Worm (Caenorhabditis elegans): ENCODE data around the gene spp-2.

- no peak for TF ChIP-seq unc-55 (GFP tag; optimal IDR thresholded peaks at IDR 0.05)
- TF ChIP-seq sox-4 (tag; optimal IDR thresholded peaks at IDR 0.05), result no peak
- TF ChIP-seq ceh-31 (tag; optimal IDR thresholded peaks at IDR 0.05), result no peak
- no peak for TF ChIP-seq hlh-15 (tag; optimal IDR thresholded peaks at IDR 0.05)
- TF ChIP-seq tbx-2 (tag; optimal IDR thresholded peaks at IDR 0.05), result no peak
- TF ChIP-seq unc-42 (tag; optimal IDR thresholded peaks at IDR 0.05), result no peak
- no peak for TF ChIP-seq sox-2 (GFP tag; IDR thresholded peaks at IDR 0.05)
- TF ChIP-seq elt-2 (tag; optimal IDR thresholded peaks at IDR 0.05), result no peak
These were observed 13.5 kb downstream of the spp-2 start for ce11 chrX:7303115-7303514.
